Worm (Caenorhabditis elegans) whole organism, late embryonic: Measurements from ENCODE around the gene B0524.6.

Experiments
- C08G9.2 ChIP-seq: sonication (generic microtip); optimal IDR thresholded peaks from 2 replicates; lab custom pipeline; 2016; ENCODE audit warnings: mild to moderate bottlenecking, missing genetic modification characterization, moderate library complexity, missing compliant biosample characterization
- C38D4.7 ChIP-seq: fragments of 200-800 bp; sonication (Bioruptor generic); optimal IDR thresholded peaks from 2 replicates; lab custom pipeline; 2018; ENCODE audit warnings: mild to moderate bottlenecking, missing genetic modification characterization, moderate library complexity, missing compliant biosample characterization
- F13H6.1 ChIP-seq: sonication (generic microtip); optimal IDR thresholded peaks from 2 replicates; lab custom pipeline; 2016; ENCODE audit warnings: missing genetic modification characterization, missing compliant biosample characterization
- T23F11.4 ChIP-seq: fragments of 200-800 bp; sonication (Bioruptor generic); optimal IDR thresholded peaks from 2 replicates; lab custom pipeline; 2018; ENCODE audit warnings: mild to moderate bottlenecking, missing genetic modification characterization, missing compliant biosample characterization
- Y22D7AL.16 ChIP-seq: sonication (generic microtip); optimal IDR thresholded peaks from 2 replicates; lab custom pipeline; 2016; ENCODE audit warnings: missing genetic modification characterization, missing compliant biosample characterization
- ama-1 ChIP-seq: fragments of 150-350 bp; optimal IDR thresholded peaks from 2 replicates; lab custom pipeline; 2014
- ceh-18 ChIP-seq: sonication (generic microtip); optimal IDR thresholded peaks from 2 replicates; lab custom pipeline; 2016; ENCODE audit warnings: missing genetic modification characterization, missing compliant biosample characterization
- ceh-19 ChIP-seq: fragments of 200-800 bp; sonication (Bioruptor generic); optimal IDR thresholded peaks from 2 replicates; lab custom pipeline; 2018; ENCODE audit warnings: mild to moderate bottlenecking, missing genetic modification characterization, missing compliant biosample characterization
- ceh-2 ChIP-seq: sonication (generic microtip); optimal IDR thresholded peaks from 2 replicates; lab custom pipeline; 2016; ENCODE audit warnings: missing genotype, missing genetic modification characterization, missing compliant biosample characterization
- ceh-30 ChIP-seq: fragments of 150-350 bp; optimal IDR thresholded peaks from 2 replicates; lab custom pipeline; 2014; ENCODE audit warnings: missing biosample characterization, missing genetic modification characterization
- ceh-34 ChIP-seq: sonication (generic microtip); optimal IDR thresholded peaks from 2 replicates; lab custom pipeline; 2016; ENCODE audit warnings: mild to moderate bottlenecking, missing genetic modification characterization, missing compliant biosample characterization
- ceh-45 ChIP-seq: fragments of 200-800 bp; sonication (Bioruptor generic); IDR thresholded peaks from 2 replicates; pipeline ENCODE4 v1.3.6; 2022; ENCODE audit warnings: missing genetic modification reagents, missing genetic modification characterization, missing compliant biosample characterization
- ceh-9 ChIP-seq: sonication (generic microtip); optimal IDR thresholded peaks from 2 replicates; lab custom pipeline; 2016; ENCODE audit warnings: mild to moderate bottlenecking, missing genetic modification characterization, inconsistent platforms, missing compliant biosample characterization
- dmd-4 ChIP-seq: sonication (generic microtip); optimal IDR thresholded peaks from 2 replicates; lab custom pipeline; 2016; ENCODE audit warnings: borderline replicate concordance, missing genetic modification characterization, missing compliant biosample characterization
- dve-1 ChIP-seq: sonication (generic microtip); optimal IDR thresholded peaks from 2 replicates; lab custom pipeline; 2017; ENCODE audit warnings: antibody characterized with exemption, mild to moderate bottlenecking, missing genetic modification characterization, missing compliant biosample characterization
- elt-2 ChIP-seq: sonication (generic microtip); optimal IDR thresholded peaks from 2 replicates; lab custom pipeline; 2016; ENCODE audit warnings: missing genetic modification reagents, missing genetic modification characterization, missing compliant biosample characterization
- elt-4 ChIP-seq: sonication (generic microtip); optimal IDR thresholded peaks from 2 replicates; lab custom pipeline; 2016; ENCODE audit warnings: missing genetic modification characterization, missing compliant biosample characterization
- ets-4 ChIP-seq: sonication (generic microtip); optimal IDR thresholded peaks from 2 replicates; lab custom pipeline; 2016; ENCODE audit warnings: missing genetic modification characterization, missing compliant biosample characterization
- fax-1 ChIP-seq: sonication (generic microtip); optimal IDR thresholded peaks from 2 replicates; lab custom pipeline; 2016; ENCODE audit warnings: missing genotype, missing genetic modification characterization, missing compliant biosample characterization
- fkh-10 ChIP-seq: fragments of 150-350 bp; optimal IDR thresholded peaks from 2 replicates; lab custom pipeline; 2014; ENCODE audit warnings: missing biosample characterization, missing genetic modification reagents, missing genetic modification characterization
- gmeb-2 ChIP-seq: sonication (generic microtip); optimal IDR thresholded peaks from 2 replicates; lab custom pipeline; 2016; ENCODE audit warnings: missing genetic modification characterization, inconsistent platforms, missing compliant biosample characterization
- hlh-13 ChIP-seq: fragments of 200-800 bp; sonication (Bioruptor generic); optimal IDR thresholded peaks from 2 replicates; lab custom pipeline; 2018; ENCODE audit warnings: mild to moderate bottlenecking, missing genetic modification characterization, missing compliant biosample characterization
- hlh-15 ChIP-seq: sonication (generic microtip); optimal IDR thresholded peaks from 2 replicates; lab custom pipeline; 2016; ENCODE audit warnings: missing genetic modification characterization, missing compliant biosample characterization
- hlh-30 ChIP-seq: sonication (generic microtip); optimal IDR thresholded peaks from 2 replicates; lab custom pipeline; 2017; ENCODE audit warnings: antibody characterized with exemption, missing genetic modification characterization, missing compliant biosample characterization; ENCODE audit not compliant: insufficient read depth
- hlh-8 ChIP-seq: sonication (generic microtip); optimal IDR thresholded peaks from 2 replicates; lab custom pipeline; 2016; ENCODE audit warnings: missing genotype, missing genetic modification characterization, missing compliant biosample characterization
- lim-6 ChIP-seq: sonication (generic microtip); optimal IDR thresholded peaks from 2 replicates; lab custom pipeline; 2016; ENCODE audit warnings: missing genetic modification characterization, missing compliant biosample characterization
- lin-11 ChIP-seq: fragments of 200-800 bp; sonication (Bioruptor generic); optimal IDR thresholded peaks from 2 replicates; lab custom pipeline; 2018; ENCODE audit warnings: mild to moderate bottlenecking, missing genetic modification characterization, missing compliant biosample characterization
- mec-3 ChIP-seq: sonication (generic microtip); optimal IDR thresholded peaks from 2 replicates; lab custom pipeline; 2016; ENCODE audit warnings: borderline replicate concordance, missing genetic modification characterization, missing compliant biosample characterization
- nfya-1 ChIP-seq: sonication (generic microtip); optimal IDR thresholded peaks from 2 replicates; lab custom pipeline; 2017; ENCODE audit warnings: missing genetic modification characterization, mild to moderate bottlenecking, missing compliant biosample characterization, antibody characterized with exemption, moderate library complexity
- nhr-11 ChIP-seq: fragments of 150-350 bp; optimal IDR thresholded peaks from 2 replicates; lab custom pipeline; 2014; ENCODE audit warnings: missing biosample characterization, missing genetic modification characterization
- pag-3 ChIP-seq: sonication (generic microtip); optimal IDR thresholded peaks from 2 replicates; lab custom pipeline; 2016; ENCODE audit warnings: missing compliant biosample characterization, missing genetic modification characterization, borderline replicate concordance
- pat-9 ChIP-seq: fragments of 200-800 bp; sonication (Bioruptor generic); optimal IDR thresholded peaks from 2 replicates; lab custom pipeline; 2018; ENCODE audit warnings: mild to moderate bottlenecking, missing genetic modification characterization, moderate library complexity, missing compliant biosample characterization
- pax-1 ChIP-seq: fragments of 150-350 bp; optimal IDR thresholded peaks from 2 replicates; lab custom pipeline; 2014; ENCODE audit warnings: missing biosample characterization, missing genetic modification characterization
- pha-2 ChIP-seq: sonication (generic microtip); optimal IDR thresholded peaks from 2 replicates; lab custom pipeline; 2017; ENCODE audit warnings: mild to moderate bottlenecking, missing genetic modification characterization, missing compliant biosample characterization
- pha-4 ChIP-seq: fragments of 150-350 bp; optimal IDR thresholded peaks from 2 replicates; lab custom pipeline; 2018; ENCODE audit warnings: missing biosample characterization, missing genetic modification reagents, missing genetic modification characterization
- pqm-1 ChIP-seq: sonication (generic microtip); optimal IDR thresholded peaks from 2 replicates; lab custom pipeline; 2016; ENCODE audit warnings: missing genetic modification characterization, missing compliant biosample characterization
- rnt-1 ChIP-seq: sonication (generic microtip); optimal IDR thresholded peaks from 2 replicates; lab custom pipeline; 2016; ENCODE audit warnings: missing genetic modification characterization, missing compliant biosample characterization
- sdc-2 ChIP-seq: sonication (generic microtip); optimal IDR thresholded peaks from 2 replicates; lab custom pipeline; 2016; ENCODE audit warnings: missing genotype, missing genetic modification characterization, missing compliant biosample characterization
- sox-2 ChIP-seq: fragments of 200-800 bp; sonication (Bioruptor generic); IDR thresholded peaks from 2 replicates; pipeline ENCODE4 v1.3.6; 2022; ENCODE audit warnings: missing genetic modification reagents, missing genetic modification characterization, missing compliant biosample characterization
- syd-9 ChIP-seq: sonication (generic microtip); optimal IDR thresholded peaks from 2 replicates; lab custom pipeline; 2016; ENCODE audit warnings: mild to moderate bottlenecking, missing genetic modification characterization, moderate library complexity, missing compliant biosample characterization
- tbx-2 ChIP-seq: sonication (generic microtip); optimal IDR thresholded peaks from 2 replicates; lab custom pipeline; 2016; ENCODE audit warnings: missing genetic modification characterization, missing compliant biosample characterization
- tbx-7 ChIP-seq: sonication (generic microtip); optimal IDR thresholded peaks from 2 replicates; lab custom pipeline; 2016; ENCODE audit warnings: missing genotype, missing genetic modification characterization, missing compliant biosample characterization
- unc-3 ChIP-seq, 2 experiments: fragments of 200-800 bp in 1 of 2; sonication (Bioruptor generic) in 1 of 2; sonication (generic microtip) in 1 of 2; conservative IDR thresholded peaks in 1 of 2; optimal IDR thresholded peaks in 1 of 2; 2 replicates each; pipeline versions ENCODE4 v1.3.6 to Lab custom; 2016 to 2022; ENCODE audit warnings: missing compliant biosample characterization in 2 of 2, missing genetic modification characterization in 2 of 2, missing genetic modification reagents in 1 of 2
- unc-42 ChIP-seq: sonication (generic microtip); optimal IDR thresholded peaks from 2 replicates; lab custom pipeline; 2016; ENCODE audit warnings: missing genotype, missing genetic modification characterization, missing compliant biosample characterization
- unc-86 ChIP-seq: sonication (generic microtip); optimal IDR thresholded peaks from 2 replicates; lab custom pipeline; 2016; ENCODE audit warnings: missing genetic modification characterization, missing compliant biosample characterization
- zip-5 ChIP-seq: sonication (generic microtip); optimal IDR thresholded peaks from 2 replicates; lab custom pipeline; 2016; ENCODE audit warnings: missing genetic modification characterization, missing compliant biosample characterization
- ztf-16 ChIP-seq: sonication (generic microtip); optimal IDR thresholded peaks from 2 replicates; lab custom pipeline; 2017; ENCODE audit warnings: missing genetic modification characterization, missing compliant biosample characterization

Gene B0524.6

DNA sequence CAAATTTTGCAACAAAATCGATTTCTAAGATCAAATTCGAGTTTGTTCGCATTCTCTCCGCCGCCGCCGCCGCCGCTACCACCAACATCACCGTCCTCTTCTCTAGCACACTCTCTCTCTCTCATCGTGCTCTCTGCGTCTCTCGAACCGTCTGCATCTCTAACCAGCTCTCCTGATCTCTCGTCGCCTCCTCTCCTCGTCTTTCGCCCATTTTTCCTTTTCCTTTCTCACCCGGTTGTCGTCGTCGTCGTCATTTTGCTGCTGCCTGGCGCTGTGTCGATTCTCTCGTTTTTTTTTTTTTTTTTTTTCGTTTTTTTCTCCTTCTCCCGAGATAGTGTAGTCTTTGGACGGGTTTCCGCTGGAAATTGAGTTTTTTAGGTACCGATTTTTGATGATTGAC, 21.0 kb upstream of the B0524.6 start (continued):
- TF ChIP-seq pat-9 (tag; lab: Kevin White, UChicago) (no peak), T23F11.4 (GFP tag; lab: Kevin White, UChicago) (no peak), dmd-4 (no peak), sdc-2 (no peak), ceh-45 (GFP tag; lab: Robert Waterston, UW) (no peak), Y22D7AL.16 (tag; lab: Kevin White, UChicago) (no peak), gmeb-2 (tag; lab: Kevin White, UChicago) (no peak), pag-3 (tag; lab: Kevin White, UChicago) (no peak), C08G9.2 (peak; percentile 45), nfya-1 (tag; lab: Kevin White, UChicago) (peak; percentile 83), zip-5 (tag; lab: Kevin White, UChicago) (no peak), ets-4 (tag; lab: Kevin White, UChicago) (peak; percentile 55), pax-1 (no peak), unc-42 (tag; lab: Kevin White, UChicago) (peak; percentile 52), unc-86 (tag; lab: Kevin White, UChicago) (no peak), C38D4.7 (GFP tag; lab: Kevin White, UChicago) (no peak), pha-4 (tag; lab: Kevin White, UChicago) (no peak), pha-2 (tag; lab: Kevin White, UChicago) (no peak), ceh-30 (tag; lab: Kevin White, UChicago) (no peak), pqm-1 (no peak), hlh-15 (tag; lab: Kevin White, UChicago) (no peak), ama-1 (no peak), elt-4 (tag; lab: Kevin White, UChicago) (no peak), unc-3 (GFP tag; conservative IDR thresholded peaks at IDR 0.05; lab: Robert Waterston, UW) (no peak), unc-3 (tag; optimal IDR thresholded peaks at IDR 0.05; lab: Kevin White, UChicago) (no peak), mec-3 (tag; lab: Kevin White, UChicago) (no peak), fkh-10 (GFP tag; lab: Kevin White, UChicago) (no peak), lim-6 (tag; lab: Kevin White, UChicago) (no peak), tbx-2 (tag; lab: Kevin White, UChicago) (peak; percentile 77), hlh-30 (peak; percentile 47), ceh-19 (GFP tag; lab: Kevin White, UChicago) (no peak), ceh-2 (peak; percentile 33), hlh-8 (no peak), ceh-34 (tag; lab: Kevin White, UChicago) (peak; percentile 73), hlh-13 (GFP tag; lab: Kevin White, UChicago) (no peak), sox-2 (GFP tag; lab: Robert Waterston, UW) (no peak), ztf-16 (tag; lab: Kevin White, UChicago) (no peak), ceh-9 (no peak), nhr-11 (tag; lab: Kevin White, UChicago) (no peak), ceh-18 (peak; percentile 70), dve-1 (tag; lab: Kevin White, UChicago) (peak; percentile 73), elt-2 (no peak), F13H6.1 (tag; lab: Kevin White, UChicago) (peak; percentile 45)

DNA sequence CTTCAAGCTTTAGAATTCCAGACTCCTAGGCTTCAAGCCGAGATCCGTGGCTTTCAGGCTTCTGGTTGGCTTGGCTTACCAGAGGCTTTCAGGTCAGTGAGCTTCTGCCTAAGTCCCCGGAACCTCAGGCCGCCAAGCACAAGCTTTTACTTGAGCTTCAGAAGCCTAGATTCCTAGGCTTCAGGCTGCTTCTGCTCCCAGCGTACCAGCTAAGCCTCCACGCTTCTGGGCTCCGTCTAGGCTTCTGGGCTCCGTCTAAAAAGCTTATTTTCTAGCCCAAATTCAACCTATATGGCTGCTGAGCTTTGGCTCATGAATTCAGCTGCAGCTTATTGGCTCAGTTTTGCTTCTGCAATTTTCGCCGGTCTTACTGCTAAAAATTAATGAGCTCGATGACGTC, 20.3 kb upstream of the B0524.6 start:
- TF ChIP-seq ceh-19 (GFP tag; lab: Kevin White, UChicago) (no peak), ceh-34 (tag; lab: Kevin White, UChicago) (no peak), syd-9 (tag; lab: Kevin White, UChicago) (no peak), ceh-45 (GFP tag; lab: Robert Waterston, UW) (no peak), tbx-7 (tag; lab: Kevin White, UChicago) (no peak), lim-6 (tag; lab: Kevin White, UChicago) (no peak), pax-1 (no peak), rnt-1 (tag; lab: Kevin White, UChicago) (no peak), ceh-30 (tag; lab: Kevin White, UChicago) (no peak), dmd-4 (no peak), hlh-13 (GFP tag; lab: Kevin White, UChicago) (no peak), fax-1 (tag; lab: Kevin White, UChicago) (no peak), ama-1 (no peak), mec-3 (tag; lab: Kevin White, UChicago) (no peak), sdc-2 (no peak), lin-11 (tag; lab: Kevin White, UChicago) (no peak)
